Worm (Caenorhabditis elegans) whole organism, late embryonic: ENCODE measurements around the gene srt-43.

Experiments used
- C38D4.7 ChIP-seq: fragments of 200-800 bp; sonication (Bioruptor generic); optimal IDR thresholded peaks from 2 replicates; lab custom pipeline; 2018; ENCODE audit warnings: mild to moderate bottlenecking, missing genetic modification characterization, moderate library complexity, missing compliant biosample characterization
- T23F11.4 ChIP-seq: fragments of 200-800 bp; sonication (Bioruptor generic); optimal IDR thresholded peaks from 2 replicates; lab custom pipeline; 2018; ENCODE audit warnings: mild to moderate bottlenecking, missing genetic modification characterization, missing compliant biosample characterization
- Y22D7AL.16 ChIP-seq: sonication (generic microtip); optimal IDR thresholded peaks from 2 replicates; lab custom pipeline; 2016; ENCODE audit warnings: missing genetic modification characterization, missing compliant biosample characterization
- ahr-1 ChIP-seq: sonication (generic microtip); optimal IDR thresholded peaks from 2 replicates; lab custom pipeline; 2016; ENCODE audit warnings: missing genetic modification characterization, missing compliant biosample characterization
- ceh-14 ChIP-seq: sonication (generic microtip); optimal IDR thresholded peaks from 2 replicates; lab custom pipeline; 2016; ENCODE audit warnings: missing genotype, missing genetic modification characterization, missing compliant biosample characterization
- ceh-18 ChIP-seq: sonication (generic microtip); optimal IDR thresholded peaks from 2 replicates; lab custom pipeline; 2016; ENCODE audit warnings: missing genetic modification characterization, missing compliant biosample characterization
- ceh-19 ChIP-seq: fragments of 200-800 bp; sonication (Bioruptor generic); optimal IDR thresholded peaks from 2 replicates; lab custom pipeline; 2018; ENCODE audit warnings: mild to moderate bottlenecking, missing genetic modification characterization, missing compliant biosample characterization
- ceh-2 ChIP-seq: sonication (generic microtip); optimal IDR thresholded peaks from 2 replicates; lab custom pipeline; 2016; ENCODE audit warnings: missing genotype, missing genetic modification characterization, missing compliant biosample characterization
- ceh-31 ChIP-seq: sonication (generic microtip); optimal IDR thresholded peaks from 2 replicates; lab custom pipeline; 2016; ENCODE audit warnings: missing genetic modification characterization, missing compliant biosample characterization
- ceh-34 ChIP-seq: sonication (generic microtip); optimal IDR thresholded peaks from 2 replicates; lab custom pipeline; 2016; ENCODE audit warnings: mild to moderate bottlenecking, missing genetic modification characterization, missing compliant biosample characterization
- ceh-45 ChIP-seq: fragments of 200-800 bp; sonication (Bioruptor generic); IDR thresholded peaks from 2 replicates; pipeline ENCODE4 v1.3.6; 2022; ENCODE audit warnings: missing genetic modification reagents, missing genetic modification characterization, missing compliant biosample characterization
- ceh-6 ChIP-seq: fragments of 200-800 bp; sonication (Bioruptor generic); optimal IDR thresholded peaks from 2 replicates; lab custom pipeline; 2018; ENCODE audit warnings: mild to moderate bottlenecking, missing genetic modification characterization, missing compliant biosample characterization
- ceh-9 ChIP-seq: sonication (generic microtip); optimal IDR thresholded peaks from 2 replicates; lab custom pipeline; 2016; ENCODE audit warnings: mild to moderate bottlenecking, missing genetic modification characterization, inconsistent platforms, missing compliant biosample characterization
- dve-1 ChIP-seq: sonication (generic microtip); optimal IDR thresholded peaks from 2 replicates; lab custom pipeline; 2017; ENCODE audit warnings: antibody characterized with exemption, mild to moderate bottlenecking, missing genetic modification characterization, missing compliant biosample characterization
- elt-2 ChIP-seq: sonication (generic microtip); optimal IDR thresholded peaks from 2 replicates; lab custom pipeline; 2016; ENCODE audit warnings: missing genetic modification reagents, missing genetic modification characterization, missing compliant biosample characterization
- elt-4 ChIP-seq: sonication (generic microtip); optimal IDR thresholded peaks from 2 replicates; lab custom pipeline; 2016; ENCODE audit warnings: missing genetic modification characterization, missing compliant biosample characterization
- fax-1 ChIP-seq: sonication (generic microtip); optimal IDR thresholded peaks from 2 replicates; lab custom pipeline; 2016; ENCODE audit warnings: missing genotype, missing genetic modification characterization, missing compliant biosample characterization
- fkh-10 ChIP-seq: fragments of 150-350 bp; optimal IDR thresholded peaks from 2 replicates; lab custom pipeline; 2014; ENCODE audit warnings: missing biosample characterization, missing genetic modification reagents, missing genetic modification characterization
- fkh-6 ChIP-seq: sonication (generic microtip); optimal IDR thresholded peaks from 2 replicates; lab custom pipeline; 2016; ENCODE audit warnings: missing genetic modification characterization, missing compliant biosample characterization
- hlh-13 ChIP-seq: fragments of 200-800 bp; sonication (Bioruptor generic); optimal IDR thresholded peaks from 2 replicates; lab custom pipeline; 2018; ENCODE audit warnings: mild to moderate bottlenecking, missing genetic modification characterization, missing compliant biosample characterization
- hlh-15 ChIP-seq: sonication (generic microtip); optimal IDR thresholded peaks from 2 replicates; lab custom pipeline; 2016; ENCODE audit warnings: missing genetic modification characterization, missing compliant biosample characterization
- lim-6 ChIP-seq: sonication (generic microtip); optimal IDR thresholded peaks from 2 replicates; lab custom pipeline; 2016; ENCODE audit warnings: missing genetic modification characterization, missing compliant biosample characterization
- lin-11 ChIP-seq: fragments of 200-800 bp; sonication (Bioruptor generic); optimal IDR thresholded peaks from 2 replicates; lab custom pipeline; 2018; ENCODE audit warnings: mild to moderate bottlenecking, missing genetic modification characterization, missing compliant biosample characterization
- mec-3 ChIP-seq: sonication (generic microtip); optimal IDR thresholded peaks from 2 replicates; lab custom pipeline; 2016; ENCODE audit warnings: borderline replicate concordance, missing genetic modification characterization, missing compliant biosample characterization
- nfya-1 ChIP-seq: sonication (generic microtip); optimal IDR thresholded peaks from 2 replicates; lab custom pipeline; 2017; ENCODE audit warnings: missing genetic modification characterization, mild to moderate bottlenecking, missing compliant biosample characterization, antibody characterized with exemption, moderate library complexity
- nhr-11 ChIP-seq: fragments of 150-350 bp; optimal IDR thresholded peaks from 2 replicates; lab custom pipeline; 2014; ENCODE audit warnings: missing biosample characterization, missing genetic modification characterization
- nhr-232 ChIP-seq: sonication (generic microtip); optimal IDR thresholded peaks from 2 replicates; lab custom pipeline; 2016; ENCODE audit warnings: missing genetic modification characterization, missing compliant biosample characterization
- npax-4 ChIP-seq: sonication (generic microtip); optimal IDR thresholded peaks from 2 replicates; lab custom pipeline; 2016; ENCODE audit warnings: missing genetic modification characterization, missing compliant biosample characterization
- odd-2 ChIP-seq: sonication (generic microtip); optimal IDR thresholded peaks from 2 replicates; lab custom pipeline; 2017; ENCODE audit warnings: antibody characterized with exemption, mild to moderate bottlenecking, missing genetic modification characterization, missing compliant biosample characterization
- pag-3 ChIP-seq: sonication (generic microtip); optimal IDR thresholded peaks from 2 replicates; lab custom pipeline; 2016; ENCODE audit warnings: missing compliant biosample characterization, missing genetic modification characterization, borderline replicate concordance
- pat-9 ChIP-seq: fragments of 200-800 bp; sonication (Bioruptor generic); optimal IDR thresholded peaks from 2 replicates; lab custom pipeline; 2018; ENCODE audit warnings: mild to moderate bottlenecking, missing genetic modification characterization, moderate library complexity, missing compliant biosample characterization
- pax-1 ChIP-seq: fragments of 150-350 bp; optimal IDR thresholded peaks from 2 replicates; lab custom pipeline; 2014; ENCODE audit warnings: missing biosample characterization, missing genetic modification characterization
- pha-2 ChIP-seq: sonication (generic microtip); optimal IDR thresholded peaks from 2 replicates; lab custom pipeline; 2017; ENCODE audit warnings: mild to moderate bottlenecking, missing genetic modification characterization, missing compliant biosample characterization
- pha-4 ChIP-seq: fragments of 150-350 bp; optimal IDR thresholded peaks from 2 replicates; lab custom pipeline; 2018; ENCODE audit warnings: missing biosample characterization, missing genetic modification reagents, missing genetic modification characterization
- ref-2 ChIP-seq: sonication (generic microtip); optimal IDR thresholded peaks from 2 replicates; lab custom pipeline; 2016; ENCODE audit warnings: missing genetic modification characterization, missing compliant biosample characterization
- rnt-1 ChIP-seq: sonication (generic microtip); optimal IDR thresholded peaks from 2 replicates; lab custom pipeline; 2016; ENCODE audit warnings: missing genetic modification characterization, missing compliant biosample characterization
- sdc-2 ChIP-seq: sonication (generic microtip); optimal IDR thresholded peaks from 2 replicates; lab custom pipeline; 2016; ENCODE audit warnings: missing genotype, missing genetic modification characterization, missing compliant biosample characterization
- sox-4 ChIP-seq: sonication (generic microtip); optimal IDR thresholded peaks from 2 replicates; lab custom pipeline; 2017; ENCODE audit warnings: mild to moderate bottlenecking, missing genetic modification characterization, inconsistent platforms, missing compliant biosample characterization
- tbx-2 ChIP-seq: sonication (generic microtip); optimal IDR thresholded peaks from 2 replicates; lab custom pipeline; 2016; ENCODE audit warnings: missing genetic modification characterization, missing compliant biosample characterization
- tbx-7 ChIP-seq: sonication (generic microtip); optimal IDR thresholded peaks from 2 replicates; lab custom pipeline; 2016; ENCODE audit warnings: missing genotype, missing genetic modification characterization, missing compliant biosample characterization
- ttx-3 ChIP-seq: sonication (generic microtip); optimal IDR thresholded peaks from 2 replicates; lab custom pipeline; 2016; ENCODE audit warnings: missing genetic modification reagents, missing genetic modification characterization, missing compliant biosample characterization
- unc-42 ChIP-seq: sonication (generic microtip); optimal IDR thresholded peaks from 2 replicates; lab custom pipeline; 2016; ENCODE audit warnings: missing genotype, missing genetic modification characterization, missing compliant biosample characterization
- unc-86 ChIP-seq: sonication (generic microtip); optimal IDR thresholded peaks from 2 replicates; lab custom pipeline; 2016; ENCODE audit warnings: missing genetic modification characterization, missing compliant biosample characterization

srt-43 gene

DNA sequence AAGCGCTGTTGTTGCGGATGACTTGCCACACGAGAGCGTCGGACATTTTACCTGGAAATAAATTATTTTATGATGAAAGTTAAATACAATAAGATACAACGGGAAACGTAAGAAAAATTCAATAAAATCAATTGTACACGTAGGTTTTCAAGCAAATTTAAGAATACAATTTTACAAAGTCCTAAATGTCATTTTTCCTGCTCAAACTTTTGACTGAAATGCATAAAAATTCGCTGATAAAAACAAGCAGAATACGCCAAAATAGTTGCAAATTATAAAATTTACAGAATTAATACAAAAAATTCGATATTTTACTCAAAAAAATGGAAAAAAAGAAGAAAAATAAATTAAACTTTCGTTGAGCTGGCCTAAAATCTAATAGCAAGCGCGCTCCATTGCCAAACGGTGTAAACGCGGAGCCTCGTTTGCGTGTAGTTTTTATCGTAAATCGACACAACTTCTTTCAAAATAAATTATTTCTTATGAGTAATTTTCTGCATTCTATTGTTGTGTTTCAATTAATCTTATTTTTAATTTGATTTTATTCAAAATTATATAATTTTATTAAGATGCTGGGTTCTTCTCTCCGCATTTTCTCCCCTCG is 40.9 kb upstream of the srt-43 start, which contains the start of the genes rpl-28 and mrpl-49:
rpl-28 (minus strand) TSS at position 51 of the 604 bp plus-strand sequence.
mrpl-49 (plus strand) TSS at position 570 of the 604 bp plus-strand sequence.
- TF ChIP-seq pha-2 (tag; lab: Kevin White, UChicago) (no peak), ref-2 (tag; lab: Kevin White, UChicago) (no peak), unc-86 (tag; lab: Kevin White, UChicago) (peak; percentile 4), hlh-13 (GFP tag; lab: Kevin White, UChicago) (no peak), ceh-19 (GFP tag; lab: Kevin White, UChicago) (no peak), pax-1 (tag; lab: Kevin White, UChicago) (no peak), fax-1 (tag; lab: Kevin White, UChicago) (no peak), ceh-14 (tag; lab: Kevin White, UChicago) (peak; percentile 3), ttx-3 (tag; lab: Kevin White, UChicago) (peak; percentile 5), ceh-18 (tag; lab: Kevin White, UChicago) (peak; percentile 17), tbx-7 (tag; lab: Kevin White, UChicago) (no peak), sox-4 (no peak), ceh-45 (no peak), dve-1 (tag; lab: Kevin White, UChicago) (peak; percentile 63), ceh-9 (tag; lab: Kevin White, UChicago) (no peak), npax-4 (tag; lab: Kevin White, UChicago) (no peak), unc-42 (tag; lab: Kevin White, UChicago) (peak; percentile 84), tbx-2 (tag; lab: Kevin White, UChicago) (peak; percentile 16), rnt-1 (tag; lab: Kevin White, UChicago) (no peak), C38D4.7 (no peak), nhr-11 (tag; lab: Kevin White, UChicago) (no peak), lin-11 (tag; lab: Kevin White, UChicago) (no peak), nfya-1 (tag; lab: Kevin White, UChicago) (peak; percentile 76), hlh-15 (tag; lab: Kevin White, UChicago) (no peak), odd-2 (tag; lab: Kevin White, UChicago) (no peak), pag-3 (tag; lab: Kevin White, UChicago) (no peak), elt-2 (tag; lab: Kevin White, UChicago) (peak; percentile 36), lim-6 (no peak), ahr-1 (tag; lab: Kevin White, UChicago) (no peak), ceh-34 (tag; lab: Kevin White, UChicago) (peak; percentile 16), ceh-6 (GFP tag; lab: Kevin White, UChicago) (no peak), ceh-31 (tag; lab: Kevin White, UChicago) (peak; percentile 58), Y22D7AL.16 (tag; lab: Kevin White, UChicago) (no peak)

DNA sequence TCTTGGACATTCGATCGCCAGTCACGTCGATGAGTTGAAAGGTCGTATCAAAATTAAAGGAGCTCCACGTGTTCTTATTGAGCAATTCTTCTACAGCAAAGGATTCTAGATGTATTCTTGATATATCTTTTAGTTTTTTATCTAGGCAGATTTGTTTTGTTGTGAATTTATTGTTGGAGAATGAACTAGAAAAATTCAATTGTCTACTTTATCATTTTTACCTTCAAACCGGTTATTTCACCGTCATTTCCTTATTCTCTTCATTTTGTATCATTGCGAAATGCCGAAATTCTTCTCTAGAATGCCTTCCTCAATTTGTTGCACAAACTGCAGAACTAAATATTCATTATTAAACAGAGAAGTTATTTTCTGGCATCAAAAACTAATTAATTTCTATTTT is 39.8 kb upstream of the srt-43 start, which contains the start of gene R11D1.10:
R11D1.10 (plus strand) TSS at position 301 of the 400 bp plus-strand sequence.
- no peak for TF ChIP-seq rnt-1 (tag; lab: Kevin White, UChicago)
- TF ChIP-seq nhr-232 (tag; lab: Kevin White, UChicago), result no peak
- TF ChIP-seq ceh-2, result no peak
- no peak for TF ChIP-seq fkh-6
- TF ChIP-seq T23F11.4 (GFP tag; lab: Kevin White, UChicago), result no peak
- TF ChIP-seq pag-3 (tag; lab: Kevin White, UChicago), result no peak
- no peak for TF ChIP-seq pha-4 (tag; lab: Kevin White, UChicago)
- no peak for TF ChIP-seq pat-9 (tag; lab: Kevin White, UChicago)
- no peak for TF ChIP-seq fkh-10
- TF ChIP-seq elt-4, result no peak
- no peak for TF ChIP-seq ref-2 (tag; lab: Kevin White, UChicago)
- TF ChIP-seq sdc-2 (tag; lab: Kevin White, UChicago), result no peak
- no peak for TF ChIP-seq mec-3 (tag; lab: Kevin White, UChicago)
- TF ChIP-seq ceh-6 (GFP tag; lab: Kevin White, UChicago), result no peak
- no peak for TF ChIP-seq dve-1 (tag; lab: Kevin White, UChicago)
